Worm (Caenorhabditis elegans) whole organism, young adult: ENCODE data around the gene Y57G11C.41.

Source experiments
- D2030.7 ChIP-seq: fragments of 200-800 bp; sonication (Bioruptor generic); IDR thresholded peaks from 2 replicates; pipeline ENCODE4 v1.3.6; 2022; ENCODE audit warnings: missing genetic modification reagents, missing genetic modification characterization, missing compliant biosample characterization
- F49E8.2 ChIP-seq: sonication (generic microtip); optimal IDR thresholded peaks from 3 replicates; lab custom pipeline; 2017; ENCODE audit warnings: missing genetic modification characterization, mild to moderate bottlenecking, missing compliant biosample characterization, antibody characterized with exemption, moderate library complexity; ENCODE audit not compliant: insufficient read depth
- K11D2.4 ChIP-seq: fragments of 200-800 bp; sonication (Bioruptor generic); IDR thresholded peaks from 2 replicates; pipeline ENCODE4 v1.3.6; 2022; ENCODE audit warnings: missing genetic modification reagents, missing genetic modification characterization, missing compliant biosample characterization
- T07F8.4 ChIP-seq: sonication (generic microtip); optimal IDR thresholded peaks from 2 replicates; lab custom pipeline; 2016; ENCODE audit warnings: mild to moderate bottlenecking, missing genetic modification characterization, moderate library complexity, missing compliant biosample characterization
- T26A5.8 ChIP-seq: sonication (generic microtip); optimal IDR thresholded peaks from 2 replicates; lab custom pipeline; 2016; ENCODE audit warnings: missing genetic modification characterization, missing compliant biosample characterization
- Y67H2A.10 ChIP-seq: fragments of 200-800 bp; sonication (Bioruptor generic); conservative IDR thresholded peaks from 2 replicates; pipeline ENCODE4 v1.3.6; 2022; ENCODE audit warnings: missing genetic modification reagents, missing genetic modification characterization, missing compliant biosample characterization
- ZK185.1 ChIP-seq: sonication (generic microtip); optimal IDR thresholded peaks from 2 replicates; lab custom pipeline; 2016; ENCODE audit warnings: mild to moderate bottlenecking, missing genetic modification characterization, missing compliant biosample characterization; ENCODE audit not compliant: poor library complexity, severe bottlenecking
- ama-1 ChIP-seq, 3 experiments: fragments of 150-350 bp in 1 of 3; sonication (generic microtip) in 2 of 3; optimal IDR thresholded peaks; 2 replicates each; lab custom pipeline; 2014 to 2018; ENCODE audit warnings: missing biosample characterization in 2 of 3, missing genetic modification characterization in 2 of 3, missing genetic modification reagents in 2 of 3
- aptf-2 ChIP-seq: fragments of 200-800 bp; sonication (Bioruptor generic); conservative IDR thresholded peaks from 2 replicates; pipeline ENCODE4 v1.3.6; 2022; ENCODE audit warnings: missing genetic modification reagents, missing genetic modification characterization, missing compliant biosample characterization
- attf-5 ChIP-seq: fragments of 200-800 bp; sonication (Bioruptor generic); optimal IDR thresholded peaks from 2 replicates; lab custom pipeline; 2018; ENCODE audit warnings: mild to moderate bottlenecking, missing genetic modification characterization, missing compliant biosample characterization
- attf-6 ChIP-seq: fragments of 200-800 bp; sonication (Bioruptor generic); IDR thresholded peaks from 2 replicates; pipeline ENCODE4 v1.3.6; 2022; ENCODE audit warnings: missing genetic modification reagents, missing genetic modification characterization, missing compliant biosample characterization
- bed-2 ChIP-seq: fragments of 200-800 bp; sonication (Bioruptor generic); IDR thresholded peaks from 2 replicates; pipeline ENCODE4 v1.3.6; 2022; ENCODE audit warnings: missing genetic modification reagents, missing genetic modification characterization, missing compliant biosample characterization
- ceh-27 ChIP-seq: fragments of 200-800 bp; sonication (Bioruptor generic); optimal IDR thresholded peaks from 2 replicates; lab custom pipeline; 2018; ENCODE audit warnings: mild to moderate bottlenecking, missing genetic modification characterization, moderate library complexity, missing compliant biosample characterization
- ceh-91 ChIP-seq: fragments of 200-800 bp; sonication (Bioruptor generic); IDR thresholded peaks from 2 replicates; pipeline ENCODE4 v1.3.6; 2022; ENCODE audit warnings: missing genetic modification reagents, missing genetic modification characterization, missing compliant biosample characterization
- dpff-1 ChIP-seq: sonication (generic microtip); optimal IDR thresholded peaks from 2 replicates; lab custom pipeline; 2017; ENCODE audit warnings: mild to moderate bottlenecking, missing genetic modification characterization, missing compliant biosample characterization
- egl-18 ChIP-seq: fragments of 200-800 bp; sonication (Bioruptor generic); IDR thresholded peaks from 2 replicates; pipeline ENCODE4 v1.3.6; 2022; ENCODE audit warnings: missing genetic modification reagents, missing genetic modification characterization, missing compliant biosample characterization
- him-1 ChIP-seq: sonication (generic microtip); optimal IDR thresholded peaks from 2 replicates; lab custom pipeline; 2016; ENCODE audit warnings: missing genotype, missing genetic modification reagents, missing genetic modification characterization, missing compliant biosample characterization
- lag-1 ChIP-seq: fragments of 200-800 bp; sonication (Bioruptor generic); IDR thresholded peaks from 2 replicates; pipeline ENCODE4 v1.3.6; 2022; ENCODE audit warnings: missing genetic modification reagents, missing genetic modification characterization, missing compliant biosample characterization
- madf-6 ChIP-seq: fragments of 200-800 bp; sonication (Bioruptor generic); IDR thresholded peaks from 2 replicates; pipeline ENCODE4 v1.3.6; 2022; ENCODE audit warnings: missing genetic modification reagents, missing genetic modification characterization, missing compliant biosample characterization
- madf-8 ChIP-seq: fragments of 200-800 bp; sonication (Bioruptor generic); conservative IDR thresholded peaks from 2 replicates; pipeline ENCODE4 v1.3.6; 2022; ENCODE audit warnings: missing genetic modification reagents, missing genetic modification characterization, missing compliant biosample characterization
- mcd-1 ChIP-seq: fragments of 200-800 bp; sonication (Bioruptor generic); IDR thresholded peaks from 2 replicates; pipeline ENCODE4 v1.3.6; 2022; ENCODE audit warnings: missing genetic modification reagents, missing genetic modification characterization, missing compliant biosample characterization
- nfya-2 ChIP-seq: fragments of 200-800 bp; sonication (Bioruptor generic); IDR thresholded peaks from 2 replicates; pipeline ENCODE4 v1.3.6; 2022; ENCODE audit warnings: missing genetic modification reagents, missing genetic modification characterization, missing compliant biosample characterization
- nhr-120 ChIP-seq: fragments of 200-800 bp; sonication (Bioruptor generic); IDR thresholded peaks from 2 replicates; pipeline ENCODE4 v1.3.6; 2022; ENCODE audit warnings: missing genetic modification characterization, missing compliant biosample characterization
- nhr-179 ChIP-seq: sonication (generic microtip); optimal IDR thresholded peaks from 2 replicates; lab custom pipeline; 2016; ENCODE audit warnings: mild to moderate bottlenecking, missing genetic modification characterization, missing compliant biosample characterization
- nhr-27 ChIP-seq: fragments of 200-800 bp; sonication (Bioruptor generic); optimal IDR thresholded peaks from 2 replicates; lab custom pipeline; 2018; ENCODE audit warnings: mild to moderate bottlenecking, missing genetic modification characterization, moderate library complexity, missing compliant biosample characterization
- nhr-90 ChIP-seq: sonication (generic microtip); optimal IDR thresholded peaks from 2 replicates; lab custom pipeline; 2016; ENCODE audit warnings: missing genotype, mild to moderate bottlenecking, missing genetic modification characterization, missing compliant biosample characterization
- pbrm-1 ChIP-seq: fragments of 200-800 bp; sonication (Bioruptor generic); IDR thresholded peaks from 2 replicates; pipeline ENCODE4 v1.3.6; 2022; ENCODE audit warnings: missing genetic modification reagents, missing genetic modification characterization, missing compliant biosample characterization
- rec-8 ChIP-seq, 2 experiments: sonication (generic microtip); optimal IDR thresholded peaks; 2 replicates each; lab custom pipeline; 2016; ENCODE audit warnings: mild to moderate bottlenecking in 2 of 2, missing genetic modification characterization in 2 of 2, missing genetic modification reagents in 2 of 2, missing genotype in 2 of 2, missing biosample characterization in 1 of 2, missing compliant biosample characterization in 1 of 2, moderate library complexity in 1 of 2
- snpc-1.1 ChIP-seq: sonication (generic microtip); optimal IDR thresholded peaks from 2 replicates; lab custom pipeline; 2017; ENCODE audit warnings: missing genetic modification characterization, mild to moderate bottlenecking, missing compliant biosample characterization, antibody characterized with exemption, moderate library complexity, missing genotype, missing genetic modification reagents; ENCODE audit not compliant: insufficient read depth
- snpc-4 ChIP-seq, 5 experiments: fragments of 150-350 bp in 1 of 5; sonication (generic microtip) in 4 of 5; optimal IDR thresholded peaks; 2 replicates each; lab custom pipeline; 2014 to 2018; ENCODE audit warnings: missing genetic modification characterization in 5 of 5, missing biosample characterization in 3 of 5, antibody characterized with exemption in 2 of 5, mild to moderate bottlenecking in 2 of 5, missing compliant biosample characterization in 2 of 5, missing genotype in 2 of 5, moderate library complexity in 2 of 5, missing genetic modification reagents in 1 of 5
- unc-62 ChIP-seq: fragments of 150-350 bp; optimal IDR thresholded peaks from 2 replicates; lab custom pipeline; 2014; ENCODE audit warnings: missing biosample characterization, missing genetic modification reagents, missing genetic modification characterization
- ztf-18 ChIP-seq: sonication (generic microtip); optimal IDR thresholded peaks from 2 replicates; lab custom pipeline; 2016; ENCODE audit warnings: missing genotype, mild to moderate bottlenecking, missing genetic modification characterization, missing compliant biosample characterization
- ztf-25 ChIP-seq: fragments of 200-800 bp; sonication (Bioruptor generic); IDR thresholded peaks from 2 replicates; pipeline ENCODE4 v1.3.6; 2022; ENCODE audit warnings: missing genetic modification reagents, missing genetic modification characterization, missing compliant biosample characterization
- ztf-6 ChIP-seq: fragments of 200-800 bp; sonication (Bioruptor generic); IDR thresholded peaks from 2 replicates; pipeline ENCODE4 v1.3.6; 2022; ENCODE audit warnings: missing genetic modification reagents, missing genetic modification characterization, missing compliant biosample characterization

Gene Y57G11C.41

ce11 chrIV:14709286-14709685 is 3.1 kb upstream of the Y57G11C.41 start, which contains the start of gene lgc-7:
Gene lgc-7 (plus strand): TSS chrIV:14709586.
- TF ChIP-seq egl-18 (GFP tag; lab: Robert Waterston, UW) (no peak), attf-5 (no peak), mcd-1 (no peak), rec-8 (tag; optimal IDR thresholded peaks at IDR 0.05; lab: Kevin White, UChicago) (no peak), nhr-179 (tag; lab: Kevin White, UChicago) (no peak), aptf-2 (GFP tag; lab: Robert Waterston, UW) (no peak), ztf-18 (tag; lab: Kevin White, UChicago) (no peak), pbrm-1 (GFP tag; lab: Robert Waterston, UW) (no peak), bed-2 (GFP tag; lab: Robert Waterston, UW) (no peak), ama-1 (optimal IDR thresholded peaks at IDR 0.05; lab: Kevin White, UChicago) (no peak), ama-1 (GFP tag; optimal IDR thresholded peaks at IDR 0.05; lab: Kevin White, UChicago) (no peak), nhr-90 (tag; lab: Kevin White, UChicago) (no peak), F49E8.2 (tag; lab: Kevin White, UChicago) (no peak), ZK185.1 (no peak), him-1 (tag; lab: Kevin White, UChicago) (no peak), ceh-91 (GFP tag; lab: Robert Waterston, UW) (no peak), dpff-1 (tag; lab: Kevin White, UChicago) (no peak), Y67H2A.10 (GFP tag; lab: Robert Waterston, UW) (no peak)

- TF ChIP-seq snpc-4 (GFP tag; optimal IDR thresholded peaks at IDR 0.05; lab: Kevin White, UChicago) (no peak), snpc-4 (tag; optimal IDR thresholded peaks at IDR 0.05; lab: Kevin White, UChicago) (peak in 2 of 4 experiments; percentile 42 to 74), attf-6 (GFP tag; lab: Robert Waterston, UW) (peak; percentile 77; the same call in 1 of the 2 replicates), nhr-27 (tag; lab: Kevin White, UChicago) (no peak)
Measured at ce11 chrIV:14704952-14705351, 1.2 kb downstream of the Y57G11C.41 start.

ce11 chrIV:14704155-14704554 is 2.0 kb downstream of the Y57G11C.41 start, which contains the start of gene Y57G11C.40:
Gene Y57G11C.40 (minus strand): TSS chrIV:14704255.
- TF ChIP-seq nhr-179 (tag; lab: Kevin White, UChicago) (no peak), D2030.7 (GFP tag; lab: Robert Waterston, UW) (no peak), madf-6 (GFP tag; lab: Robert Waterston, UW) (no peak), attf-6 (GFP tag; lab: Robert Waterston, UW) (peak; percentile 28; the same call in 1 of the 2 replicates), Y67H2A.10 (GFP tag; lab: Robert Waterston, UW) (no peak), unc-62 (GFP tag; lab: Kevin White, UChicago) (no peak)

DNA sequence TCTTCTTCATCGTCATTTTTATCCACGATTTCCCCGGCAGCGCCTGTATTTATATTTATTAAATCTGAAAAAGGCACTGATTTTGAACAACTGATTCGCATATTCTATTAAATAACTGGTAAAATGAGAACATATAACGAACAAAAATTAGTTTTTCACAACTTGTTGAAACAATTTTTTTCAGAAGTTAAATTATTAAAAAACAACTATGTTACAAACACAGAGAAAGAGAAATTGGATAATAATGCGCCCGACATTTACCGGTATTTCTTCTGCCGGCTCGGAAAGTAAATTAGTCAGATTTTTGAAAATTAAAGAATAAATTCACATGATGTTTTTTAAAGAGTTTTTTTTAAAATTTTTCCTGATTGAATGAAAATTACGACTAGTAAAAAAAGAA is 6.4 kb downstream of the Y57G11C.41 start, which contains the start of gene haf-8:
Gene haf-8, minus strand, starts transcription at position 101 of the 400 bp plus-strand sequence.
- TF ChIP-seq ceh-27, result no peak
- TF ChIP-seq nfya-2 (GFP tag; lab: Robert Waterston, UW), result no peak
- TF ChIP-seq T26A5.8, result no peak
- no peak for TF ChIP-seq ztf-6 (GFP tag; lab: Robert Waterston, UW)
- no peak for TF ChIP-seq madf-8
- no peak for TF ChIP-seq ztf-25 (GFP tag; lab: Robert Waterston, UW)
- no peak for TF ChIP-seq T07F8.4 (tag; lab: Kevin White, UChicago)
- TF ChIP-seq ztf-18 (tag; lab: Kevin White, UChicago), result no peak
- no peak for TF ChIP-seq lag-1 (GFP tag; lab: Robert Waterston, UW)
- no peak for TF ChIP-seq attf-6 (GFP tag; lab: Robert Waterston, UW)
- TF ChIP-seq bed-2 (GFP tag; lab: Robert Waterston, UW), result no peak
- TF ChIP-seq K11D2.4, result no peak
- no peak for TF ChIP-seq mcd-1
- TF ChIP-seq nhr-120 (GFP tag; lab: Robert Waterston, UW), result no peak
- no peak for TF ChIP-seq snpc-1.1
- TF ChIP-seq nhr-27 (tag; lab: Kevin White, UChicago), result no peak
